Worm (Caenorhabditis elegans) whole organism, mixed stage, embryonic: ENCODE measurements around the gene srlf-22.
A peak's percentile ranks its signal among the peaks of the same experiment; 100 is the strongest.

Experiments used
- M03D4.4 ChIP-seq: sonication (generic microtip); optimal IDR thresholded peaks from 2 replicates; lab custom pipeline; 2017; ENCODE audit warnings: mild to moderate bottlenecking, missing genetic modification characterization, missing compliant biosample characterization
- bed-3 ChIP-seq: fragments of 200-800 bp; sonication (Bioruptor generic); optimal IDR thresholded peaks from 3 replicates; lab custom pipeline; 2018; ENCODE audit warnings: mild to moderate bottlenecking, missing genetic modification characterization, moderate library complexity, missing compliant biosample characterization
- blmp-1 ChIP-seq: fragments of 150-350 bp; optimal IDR thresholded peaks from 2 replicates; lab custom pipeline; 2014; ENCODE audit warnings: missing biosample characterization, missing genetic modification characterization
- ceh-39 ChIP-seq: fragments of 150-350 bp; optimal IDR thresholded peaks from 2 replicates; lab custom pipeline; 2014; ENCODE audit warnings: missing biosample characterization, missing genetic modification characterization
- ceh-43 ChIP-seq: fragments of 200-800 bp; sonication (Bioruptor generic); optimal IDR thresholded peaks from 2 replicates; lab custom pipeline; 2018; ENCODE audit warnings: mild to moderate bottlenecking, missing genetic modification characterization, moderate library complexity, missing compliant biosample characterization
- ceh-83 ChIP-seq: fragments of 200-800 bp; sonication (Bioruptor generic); optimal IDR thresholded peaks from 2 replicates; lab custom pipeline; 2018; ENCODE audit warnings: mild to moderate bottlenecking, missing genetic modification characterization, missing compliant biosample characterization
- ces-1 ChIP-seq: fragments of 150-350 bp; optimal IDR thresholded peaks from 2 replicates; lab custom pipeline; 2014; ENCODE audit warnings: missing biosample characterization, missing genetic modification reagents, missing genetic modification characterization
- cnd-1 ChIP-seq: fragments of 200-800 bp; sonication (Bioruptor generic); optimal IDR thresholded peaks from 2 replicates; lab custom pipeline; 2018; ENCODE audit warnings: mild to moderate bottlenecking, missing genetic modification characterization, missing compliant biosample characterization
- drap-1 ChIP-seq: fragments of 200-800 bp; sonication (Bioruptor generic); optimal IDR thresholded peaks from 3 replicates; lab custom pipeline; 2018; ENCODE audit warnings: mild to moderate bottlenecking, missing genetic modification characterization, missing compliant biosample characterization
- elt-1 ChIP-seq: sonication (generic microtip); optimal IDR thresholded peaks from 2 replicates; lab custom pipeline; 2017; ENCODE audit warnings: missing genetic modification characterization, mild to moderate bottlenecking, missing compliant biosample characterization, antibody characterized with exemption, moderate library complexity, borderline replicate concordance; ENCODE audit not compliant: insufficient read depth
- elt-3 ChIP-seq: fragments of 150-350 bp; optimal IDR thresholded peaks from 2 replicates; lab custom pipeline; 2014; ENCODE audit warnings: missing biosample characterization, missing genetic modification characterization
- flh-1 ChIP-seq: fragments of 200-800 bp; sonication (Bioruptor generic); optimal IDR thresholded peaks from 2 replicates; lab custom pipeline; 2018; ENCODE audit warnings: mild to moderate bottlenecking, missing genetic modification characterization, moderate library complexity, missing compliant biosample characterization
- ham-2 ChIP-seq: fragments of 200-800 bp; sonication (Bioruptor generic); optimal IDR thresholded peaks from 2 replicates; lab custom pipeline; 2018; ENCODE audit warnings: mild to moderate bottlenecking, missing genetic modification characterization, missing compliant biosample characterization
- hlh-1 ChIP-seq: fragments of 150-350 bp; optimal IDR thresholded peaks from 2 replicates; lab custom pipeline; 2014; ENCODE audit warnings: missing biosample characterization, missing genetic modification reagents, missing genetic modification characterization
- lin-13 ChIP-seq: fragments of 150-350 bp; optimal IDR thresholded peaks from 2 replicates; lab custom pipeline; 2014; ENCODE audit warnings: missing biosample characterization, missing genetic modification characterization
- lin-32 ChIP-seq: fragments of 200-800 bp; sonication (Bioruptor generic); optimal IDR thresholded peaks from 2 replicates; lab custom pipeline; 2018; ENCODE audit warnings: mild to moderate bottlenecking, missing genetic modification characterization, missing compliant biosample characterization
- mab-5 ChIP-seq: fragments of 150-350 bp; optimal IDR thresholded peaks from 2 replicates; lab custom pipeline; 2014; ENCODE audit warnings: missing biosample characterization, missing genetic modification characterization
- mep-1 ChIP-seq: fragments of 150-350 bp; optimal IDR thresholded peaks from 2 replicates; lab custom pipeline; 2017; ENCODE audit warnings: missing biosample characterization, missing genetic modification reagents, missing genetic modification characterization, inconsistent platforms
- mls-2 ChIP-seq: sonication (generic microtip); optimal IDR thresholded peaks from 2 replicates; lab custom pipeline; 2016; ENCODE audit warnings: mild to moderate bottlenecking, missing genetic modification characterization, moderate library complexity, missing compliant biosample characterization
- nhr-12 ChIP-seq: fragments of 150-350 bp; optimal IDR thresholded peaks from 2 replicates; lab custom pipeline; 2014; ENCODE audit warnings: missing biosample characterization, missing genetic modification characterization
- nhr-2 ChIP-seq: fragments of 150-350 bp; optimal IDR thresholded peaks from 2 replicates; lab custom pipeline; 2014; ENCODE audit warnings: missing biosample characterization, missing genetic modification characterization
- nhr-237 ChIP-seq: fragments of 150-350 bp; optimal IDR thresholded peaks from 2 replicates; lab custom pipeline; 2014; ENCODE audit warnings: missing biosample characterization, missing genetic modification characterization
- nhr-28 ChIP-seq: fragments of 150-350 bp; optimal IDR thresholded peaks from 2 replicates; lab custom pipeline; 2014; ENCODE audit warnings: missing biosample characterization, missing genetic modification characterization
- nhr-76 ChIP-seq: sonication (generic microtip); optimal IDR thresholded peaks from 2 replicates; lab custom pipeline; 2017; ENCODE audit warnings: missing biosample characterization, missing genetic modification characterization
- pha-4 ChIP-seq: fragments of 150-350 bp; optimal IDR thresholded peaks from 2 replicates; lab custom pipeline; 2018; ENCODE audit warnings: missing biosample characterization, missing genetic modification reagents, missing genetic modification characterization
- sem-2 ChIP-seq: fragments of 200-800 bp; sonication (Bioruptor generic); optimal IDR thresholded peaks from 2 replicates; lab custom pipeline; 2018; ENCODE audit warnings: mild to moderate bottlenecking, missing genetic modification characterization, missing compliant biosample characterization
- snpc-4 ChIP-seq: fragments of 150-350 bp; optimal IDR thresholded peaks from 2 replicates; lab custom pipeline; 2014; ENCODE audit warnings: missing biosample characterization, missing genetic modification characterization
- sptf-1 ChIP-seq: sonication (generic microtip); optimal IDR thresholded peaks from 2 replicates; lab custom pipeline; 2017; ENCODE audit warnings: mild to moderate bottlenecking, missing genetic modification characterization, moderate library complexity, missing compliant biosample characterization
- tbx-8 ChIP-seq: fragments of 200-800 bp; sonication (Bioruptor generic); optimal IDR thresholded peaks from 2 replicates; lab custom pipeline; 2018; ENCODE audit warnings: mild to moderate bottlenecking, missing genetic modification characterization, moderate library complexity, missing compliant biosample characterization
- unc-120 ChIP-seq: sonication (generic microtip); optimal IDR thresholded peaks from 2 replicates; lab custom pipeline; 2017; ENCODE audit warnings: missing genetic modification characterization, missing compliant biosample characterization; ENCODE audit not compliant: poor library complexity, severe bottlenecking
- unc-39 ChIP-seq: fragments of 150-350 bp; optimal IDR thresholded peaks from 2 replicates; lab custom pipeline; 2014; ENCODE audit warnings: missing biosample characterization, missing genetic modification characterization
- unc-62 ChIP-seq: fragments of 150-350 bp; optimal IDR thresholded peaks from 2 replicates; lab custom pipeline; 2014; ENCODE audit warnings: missing biosample characterization, missing genetic modification reagents, missing genetic modification characterization
- ztf-11 ChIP-seq: fragments of 150-350 bp; optimal IDR thresholded peaks from 2 replicates; lab custom pipeline; 2014; ENCODE audit warnings: missing biosample characterization, missing genetic modification characterization

Gene srlf-22

ce11 chrV:852184-852583, 38.8 kb upstream of the srlf-22 start, which contains the start of gene K09C6.3:
TSS of gene K09C6.3 (plus strand) at chrV:852484.
- TF ChIP-seq mab-5 (tag; lab: Kevin White, UChicago): no peak
- no peak for TF ChIP-seq nhr-76 (tag; lab: Kevin White, UChicago)
- no peak for TF ChIP-seq nhr-28
- TF ChIP-seq snpc-4 (tag; lab: Kevin White, UChicago): no peak
- TF ChIP-seq ham-2 (GFP tag; lab: Kevin White, UChicago): no peak
- TF ChIP-seq elt-3: no peak
- TF ChIP-seq ztf-11 (tag; lab: Kevin White, UChicago): no peak
- TF ChIP-seq blmp-1 (tag; lab: Kevin White, UChicago): no peak

- TF ChIP-seq blmp-1 (tag; lab: Kevin White, UChicago) (no peak), snpc-4 (tag; lab: Kevin White, UChicago) (no peak), nhr-12 (tag; lab: Kevin White, UChicago) (no peak), lin-32 (no peak), pha-4 (tag; lab: Kevin White, UChicago) (no peak), bed-3 (GFP tag; lab: Kevin White, UChicago) (no peak), mep-1 (tag; lab: Kevin White, UChicago) (no peak), sptf-1 (no peak), tbx-8 (GFP tag; lab: Kevin White, UChicago) (no peak), nhr-28 (no peak), ztf-11 (tag; lab: Kevin White, UChicago) (no peak), lin-13 (tag; lab: Kevin White, UChicago) (no peak), flh-1 (GFP tag; lab: Kevin White, UChicago) (no peak), unc-62 (no peak)
These were observed 36.0 kb upstream of the srlf-22 start, which contains the start of gene K09C6.9 for ce11 chrV:854966-855365. TSS of gene K09C6.9 (minus strand) at chrV:855066.

DNA sequence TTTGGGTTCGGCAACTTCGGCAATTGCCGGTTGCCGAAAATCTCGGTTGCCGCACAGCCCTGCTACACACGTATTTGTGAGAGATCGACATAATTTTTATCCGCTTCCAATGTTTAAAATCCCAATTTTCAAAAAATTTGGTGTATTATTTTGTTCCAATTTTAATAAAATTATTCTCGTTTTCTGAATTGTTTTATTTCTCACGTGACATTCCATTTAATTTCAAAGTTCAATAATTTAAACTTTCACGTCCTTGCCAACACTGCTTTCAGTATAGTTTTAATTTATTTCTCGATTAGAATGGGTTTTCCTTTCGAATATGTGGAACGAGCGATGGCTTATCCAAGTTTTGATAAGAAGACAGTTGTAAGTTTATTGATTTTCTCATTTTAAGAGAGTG, 34.4 kb upstream of the srlf-22 start, which contains the start of gene K09C6.2:
Gene K09C6.2 (plus strand): TSS at position 301 of the 400 bp plus-strand sequence.
- no peak for TF ChIP-seq cnd-1
- no peak for TF ChIP-seq nhr-237

ce11 chrV:858841-859456, 32.0 kb upstream of the srlf-22 start:
- no peak for TF ChIP-seq unc-39 (tag; lab: Kevin White, UChicago)
- peak; percentile 48 for TF ChIP-seq ceh-83

- TF ChIP-seq mab-5 (tag; lab: Kevin White, UChicago) (no peak), elt-1 (tag; lab: Kevin White, UChicago) (no peak), ceh-43 (no peak), M03D4.4 (tag; lab: Kevin White, UChicago) (no peak), drap-1 (no peak), elt-3 (no peak), lin-32 (no peak), mls-2 (tag; lab: Kevin White, UChicago) (no peak), nhr-237 (no peak), unc-120 (no peak), ham-2 (GFP tag; lab: Kevin White, UChicago) (no peak), sem-2 (GFP tag; lab: Kevin White, UChicago) (no peak), lin-13 (tag; lab: Kevin White, UChicago) (no peak), ceh-39 (no peak), ztf-11 (tag; lab: Kevin White, UChicago) (no peak), pha-4 (tag; lab: Kevin White, UChicago) (no peak), ces-1 (GFP tag; lab: Kevin White, UChicago) (no peak)
These were observed 24.2 kb upstream of the srlf-22 start, which contains the start of gene T02B11.3 for ce11 chrV:866729-867128. TSS of gene T02B11.3 (minus strand) at chrV:866829.

DNA sequence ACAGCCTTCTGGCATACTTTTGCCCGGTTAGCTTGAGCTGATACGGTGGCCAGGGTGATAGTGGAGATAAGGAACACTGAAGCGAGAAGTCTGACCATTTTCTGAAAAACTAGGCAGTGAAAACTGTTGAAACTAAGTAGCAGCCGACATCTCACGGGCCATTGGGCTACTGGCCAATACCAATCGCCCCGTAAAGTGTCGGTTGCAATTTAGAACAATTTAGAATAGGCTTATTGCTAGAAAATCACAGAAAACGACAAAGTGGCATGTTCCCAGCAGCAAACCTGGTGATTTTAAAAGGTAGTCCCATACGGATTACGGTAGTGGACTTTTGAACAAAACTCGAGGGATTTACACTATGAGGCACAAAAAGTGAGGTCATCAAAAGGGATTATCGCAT, 19.9 kb upstream of the srlf-22 start, which contains the start of gene T02B11.4:
Gene T02B11.4 (minus strand): TSS at position 101 of the 400 bp plus-strand sequence.
- no peak for TF ChIP-seq ham-2 (GFP tag; lab: Kevin White, UChicago)
- TF ChIP-seq ztf-11 (tag; lab: Kevin White, UChicago): no peak
- TF ChIP-seq flh-1 (GFP tag; lab: Kevin White, UChicago): no peak
- TF ChIP-seq nhr-2 (tag; lab: Kevin White, UChicago): no peak
- no peak for TF ChIP-seq ceh-39
- no peak for TF ChIP-seq lin-32
- no peak for TF ChIP-seq sptf-1
- TF ChIP-seq hlh-1: no peak
- TF ChIP-seq nhr-76 (tag; lab: Kevin White, UChicago): no peak
- no peak for TF ChIP-seq nhr-12 (tag; lab: Kevin White, UChicago)
- no peak for TF ChIP-seq pha-4 (tag; lab: Kevin White, UChicago)
- no peak for TF ChIP-seq nhr-28
- no peak for TF ChIP-seq lin-13 (tag; lab: Kevin White, UChicago)
- no peak for TF ChIP-seq ceh-83
